Worm (Caenorhabditis elegans): ENCODE measurements around the gene idhb-1.

ce11 chrX:14194251-14194650, 20.4 kb upstream of the idhb-1 start:
- TF ChIP-seq nfya-1 (tag; optimal IDR thresholded peaks at IDR 0.05) (no peak), fkh-10 (GFP tag; optimal IDR thresholded peaks at IDR 0.05) (no peak), pha-4 (tag; optimal IDR thresholded peaks at IDR 0.05) (no peak), ceh-9 (tag; optimal IDR thresholded peaks at IDR 0.05) (no peak), tbx-2 (tag; optimal IDR thresholded peaks at IDR 0.05) (no peak), ceh-19 (GFP tag; optimal IDR thresholded peaks at IDR 0.05) (no peak), ceh-45 (GFP tag; IDR thresholded peaks at IDR 0.05) (no peak), zip-5 (tag; optimal IDR thresholded peaks at IDR 0.05) (no peak), hlh-13 (GFP tag; optimal IDR thresholded peaks at IDR 0.05) (no peak), nhr-11 (tag; optimal IDR thresholded peaks at IDR 0.05) (no peak), fkh-6 (tag; optimal IDR thresholded peaks at IDR 0.05) (no peak), madf-2 (tag; optimal IDR thresholded peaks at IDR 0.05) (no peak), ceh-2 (tag; optimal IDR thresholded peaks at IDR 0.05) (no peak), lin-11 (tag; optimal IDR thresholded peaks at IDR 0.05) (no peak)

All from whole organism, late embryonic.